Fruit fly (Drosophila melanogaster): Measurements from ENCODE around the gene CG10969.
A peak's percentile ranks its signal among the peaks of the same experiment; 100 is the strongest.

CG10969 gene

DNA sequence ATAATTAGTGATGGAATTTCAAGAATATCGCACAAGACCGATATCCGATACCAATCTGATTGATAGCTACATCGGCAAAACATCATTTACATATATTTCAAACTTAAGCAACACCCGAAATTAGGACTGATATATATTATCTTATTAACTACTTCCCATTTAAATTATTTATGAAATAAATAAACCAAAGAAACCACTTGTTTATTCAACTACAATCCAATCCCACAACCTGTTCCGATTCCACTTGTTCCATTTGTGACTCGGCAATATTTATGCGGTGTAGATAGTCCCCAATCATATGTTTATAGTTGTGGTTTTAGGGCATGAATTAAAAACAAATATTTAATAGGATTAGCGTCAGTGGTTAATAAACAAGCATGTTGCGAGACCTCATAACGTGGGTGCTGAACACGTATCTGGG lies 26.1 kb downstream of the CG10969 start, which contains the start of the genes CG10973 and Vps13D (continued):
- TF ChIP-seq CG10462 (GFP tag; optimal IDR thresholded peaks at IDR 0.05) (no peak), row (GFP tag; IDR thresholded peaks at IDR 0.05) (peak; percentile 82), CG10321 (GFP tag; IDR thresholded peaks at IDR 0.05) (no peak), slp2 (GFP tag; optimal IDR thresholded peaks at IDR 0.05) (peak; percentile 12), CG17328 (GFP tag; IDR thresholded peaks at IDR 0.05) (peak; percentile 51; the same call in 1 of the 2 replicates), ssp (GFP tag; IDR thresholded peaks at IDR 0.05) (0 out of 2 replicates have a peak, but pooled peaks have one; percentile 25), CG5953 (GFP tag; IDR thresholded peaks at IDR 0.05) (peak; percentile 48; the same call in 1 of the 2 replicates), tin (GFP tag; optimal IDR thresholded peaks at IDR 0.05) (no peak), CG4424 (GFP tag; optimal IDR thresholded peaks at IDR 0.05) (peak; percentile 52), grau (tag; optimal IDR thresholded peaks at IDR 0.05) (no peak), Drgx (GFP tag; IDR thresholded peaks at IDR 0.05) (no peak), unpg (GFP tag; optimal IDR thresholded peaks at IDR 0.05) (no peak), Camta (GFP tag; optimal IDR thresholded peaks at IDR 0.05) (no peak), CG18764 (GFP tag; optimal IDR thresholded peaks at IDR 0.05) (peak; percentile 100), odd (GFP tag; optimal IDR thresholded peaks at IDR 0.05) (no peak), CG17385 (GFP tag; optimal IDR thresholded peaks at IDR 0.05) (no peak), Ssrp (tag; optimal IDR thresholded peaks at IDR 0.05) (no peak), vvl (GFP tag; IDR thresholded peaks at IDR 0.05) (no peak; the same call in none of the 2 replicates), Sox102F (GFP tag; optimal IDR thresholded peaks at IDR 0.05) (no peak), chm (GFP tag; IDR thresholded peaks at IDR 0.05) (no peak), Asciz (GFP tag; optimal IDR thresholded peaks at IDR 0.05) (peak; percentile 90), abd-A (tag; optimal IDR thresholded peaks at IDR 0.05) (no peak), TFAM (GFP tag; optimal IDR thresholded peaks at IDR 0.05) (peak; percentile 27), jigr1 (GFP tag; IDR thresholded peaks at IDR 0.05) (no peak), CG11247 (GFP tag; IDR thresholded peaks at IDR 0.05) (no peak), CG14710 (tag; optimal IDR thresholded peaks at IDR 0.05) (no peak), Oli (tag; optimal IDR thresholded peaks at IDR 0.05) (no peak), psq (GFP tag; optimal IDR thresholded peaks at IDR 0.05) (no peak), Hmr (GFP tag; optimal IDR thresholded peaks at IDR 0.05) (no peak), wdn (GFP tag; IDR thresholded peaks at IDR 0.05) (no peak), pita (GFP tag; optimal IDR thresholded peaks at IDR 0.05) (peak; percentile 59), tx (GFP tag; optimal IDR thresholded peaks at IDR 0.05) (no peak), Dref (GFP tag; IDR thresholded peaks at IDR 0.05) (peak; percentile 67; the same call in 1 of the 2 replicates), CG8924 (tag; optimal IDR thresholded peaks at IDR 0.05) (no peak), H15 (GFP tag; IDR thresholded peaks at IDR 0.05) (no peak), CG7357 (GFP tag; IDR thresholded peaks at IDR 0.05) (no peak), amos (GFP tag; IDR thresholded peaks at IDR 0.05; ENCODE audit: partially characterized antibody) (peak; percentile 88), zfh2 (GFP tag; optimal IDR thresholded peaks at IDR 0.05) (peak; percentile 3), tna (GFP tag; IDR thresholded peaks at IDR 0.05; ENCODE audit: partially characterized antibody) (peak; percentile 69), ara (GFP tag; IDR thresholded peaks at IDR 0.05) (no peak; the same call in 1 of the 2 replicates), dpn (GFP tag; optimal IDR thresholded peaks at IDR 0.05) (peak in 1 of 2 experiments; percentile 26), Trl (optimal IDR thresholded peaks at IDR 0.05) (no peak), Trl (GFP tag; optimal IDR thresholded peaks at IDR 0.05) (peak; percentile 24), Atf3 (GFP tag; optimal IDR thresholded peaks at IDR 0.05) (no peak), CG31441 (GFP tag; IDR thresholded peaks at IDR 0.05) (no peak), CG1832 (GFP tag; optimal IDR thresholded peaks at IDR 0.05) (no peak), slou (GFP tag; optimal IDR thresholded peaks at IDR 0.05) (peak; percentile 57), sug (tag; optimal IDR thresholded peaks at IDR 0.05) (no peak), CG10147 (GFP tag; optimal IDR thresholded peaks at IDR 0.05) (no peak), CTCF (GFP tag; optimal IDR thresholded peaks at IDR 0.05) (peak; percentile 44), knrl (GFP tag; IDR thresholded peaks at IDR 0.05; ENCODE audit: partially characterized antibody) (peak; percentile 93), Fer3 (tag; optimal IDR thresholded peaks at IDR 0.05) (no peak), gem (tag; optimal IDR thresholded peaks at IDR 0.05) (no peak)
